Worm (Caenorhabditis elegans): ENCODE measurements around the gene F42C5.9.

F42C5.9 gene

DNA sequence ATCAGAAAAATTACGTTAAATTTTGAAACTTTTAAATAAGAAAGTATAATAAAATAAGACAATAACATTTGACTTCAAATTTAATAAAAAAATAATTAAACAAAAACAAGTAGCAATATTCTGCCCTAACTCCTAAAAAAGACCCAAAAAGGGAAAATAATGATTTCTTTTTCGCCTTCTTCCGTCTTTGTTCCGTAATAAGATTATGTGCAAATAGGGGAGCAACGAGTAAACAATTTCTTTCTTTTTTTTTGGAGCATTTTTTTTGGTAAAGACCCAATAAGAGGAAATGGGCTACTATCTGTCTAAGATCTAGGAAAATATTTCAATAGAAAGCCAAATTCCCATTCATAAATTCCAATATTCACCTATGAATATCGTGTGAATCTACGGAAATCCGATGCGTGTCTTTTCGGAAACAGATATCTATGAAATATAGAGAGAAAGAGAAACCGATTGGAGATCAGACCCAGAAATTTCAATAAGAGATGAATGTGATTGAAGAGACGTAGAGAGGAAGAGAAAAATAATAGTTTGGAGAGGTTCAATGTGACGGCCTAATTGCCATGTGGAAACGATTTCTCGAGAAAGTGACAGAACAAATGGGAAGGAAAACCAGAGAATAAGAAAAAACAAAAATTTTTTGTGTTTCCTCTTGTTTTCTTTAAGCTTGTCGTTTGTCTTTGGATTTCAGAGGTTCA is 1.1 kb upstream of the F42C5.9 start:
- TF ChIP-seq ztf-11 (tag; optimal IDR thresholded peaks at IDR 0.05) (no peak), pha-4 (tag; optimal IDR thresholded peaks at IDR 0.05) (no peak), elt-1 (tag; optimal IDR thresholded peaks at IDR 0.05; ENCODE audit: borderline replicate concordance, insufficient read depth) (peak; percentile 51), lin-32 (GFP tag; optimal IDR thresholded peaks at IDR 0.05) (no peak), elt-3 (tag; optimal IDR thresholded peaks at IDR 0.05) (no peak), zip-8 (tag; optimal IDR thresholded peaks at IDR 0.05) (no peak), lin-13 (tag; optimal IDR thresholded peaks at IDR 0.05) (no peak), unc-62 (GFP tag; optimal IDR thresholded peaks at IDR 0.05) (peak; percentile 63), lsy-2 (tag; optimal IDR thresholded peaks at IDR 0.05) (no peak), ces-1 (GFP tag; optimal IDR thresholded peaks at IDR 0.05) (peak; percentile 83), nhr-237 (tag; optimal IDR thresholded peaks at IDR 0.05) (no peak), cnd-1 (tag; optimal IDR thresholded peaks at IDR 0.05) (no peak), tbx-8 (GFP tag; optimal IDR thresholded peaks at IDR 0.05) (no peak), unc-39 (tag; optimal IDR thresholded peaks at IDR 0.05) (no peak)

ce11 chrIV:7313962-7314361 is 2.9 kb downstream of the F42C5.9 start:
- TF ChIP-seq snpc-4 (tag; optimal IDR thresholded peaks at IDR 0.05) = no peak
- TF ChIP-seq mep-1 (tag; optimal IDR thresholded peaks at IDR 0.05) = peak; percentile 76
- peak; percentile 14 for TF ChIP-seq sptf-1 (tag; optimal IDR thresholded peaks at IDR 0.05)
- no peak for TF ChIP-seq ham-2 (GFP tag; optimal IDR thresholded peaks at IDR 0.05)
- TF ChIP-seq nhr-28 (tag; optimal IDR thresholded peaks at IDR 0.05) = no peak
- peak; percentile 33 for TF ChIP-seq lin-13 (tag; optimal IDR thresholded peaks at IDR 0.05)
- TF ChIP-seq zip-8 (tag; optimal IDR thresholded peaks at IDR 0.05) = no peak
- TF ChIP-seq elt-1 (tag; optimal IDR thresholded peaks at IDR 0.05; ENCODE audit: borderline replicate concordance, insufficient read depth) = no peak
- peak; percentile 59 for TF ChIP-seq hlh-1 (tag; optimal IDR thresholded peaks at IDR 0.05)
- no peak for TF ChIP-seq elt-3 (tag; optimal IDR thresholded peaks at IDR 0.05)
- peak; percentile 50 for TF ChIP-seq lsy-2 (tag; optimal IDR thresholded peaks at IDR 0.05)
- no peak for TF ChIP-seq nhr-76 (tag; optimal IDR thresholded peaks at IDR 0.05)
- no peak for TF ChIP-seq flh-1 (GFP tag; optimal IDR thresholded peaks at IDR 0.05)
- TF ChIP-seq ceh-43 (GFP tag; optimal IDR thresholded peaks at IDR 0.05) = no peak
- no peak for TF ChIP-seq unc-120 (tag; optimal IDR thresholded peaks at IDR 0.05; ENCODE audit: poor library complexity, severe bottlenecking)
- no peak for TF ChIP-seq nhr-2 (tag; optimal IDR thresholded peaks at IDR 0.05)
- peak; percentile 9 for TF ChIP-seq ces-1 (GFP tag; optimal IDR thresholded peaks at IDR 0.05)
- no peak for TF ChIP-seq lin-32 (GFP tag; optimal IDR thresholded peaks at IDR 0.05)
- peak; percentile 49 for TF ChIP-seq pha-4 (tag; optimal IDR thresholded peaks at IDR 0.05)
- TF ChIP-seq bed-3 (GFP tag; optimal IDR thresholded peaks at IDR 0.05) = no peak
- peak; percentile 32 for TF ChIP-seq nhr-237 (tag; optimal IDR thresholded peaks at IDR 0.05)

- TF ChIP-seq nhr-28 (tag; optimal IDR thresholded peaks at IDR 0.05) (no peak), ham-2 (GFP tag; optimal IDR thresholded peaks at IDR 0.05) (no peak), mep-1 (tag; optimal IDR thresholded peaks at IDR 0.05) (no peak)
These were observed 3.4 kb downstream of the F42C5.9 start, which contains the start of gene rps-8 for ce11 chrIV:7313397-7313910. TSS of gene rps-8 (minus strand) at chrIV:7313860.

DNA sequence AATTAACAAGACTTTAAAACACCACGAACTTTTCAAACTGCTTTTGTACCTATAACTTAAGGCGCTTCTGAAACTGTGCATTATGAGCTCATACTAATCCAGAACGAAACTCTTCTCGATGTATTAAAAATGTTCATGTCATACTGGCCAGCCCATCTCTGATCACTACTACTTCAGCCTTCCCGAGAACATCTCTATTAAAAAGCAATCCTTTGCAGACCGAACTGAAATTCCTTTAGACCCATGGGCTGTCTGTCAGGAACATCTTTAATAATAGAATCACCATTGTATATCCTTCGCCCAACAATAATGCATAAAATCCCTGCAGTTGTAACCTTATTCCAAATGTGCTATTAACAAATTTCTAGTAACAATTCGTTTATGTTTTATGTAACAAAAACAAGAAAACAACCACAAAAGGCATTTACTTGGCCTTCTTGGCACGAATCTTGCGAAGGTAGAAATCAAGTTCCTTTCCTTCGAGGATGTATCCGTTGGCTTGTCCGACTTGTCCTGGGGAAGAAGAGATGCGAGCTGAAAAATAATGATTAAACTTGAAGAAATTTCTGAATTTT is 4.2 kb downstream of the F42C5.9 start:
- TF ChIP-seq lin-32 (GFP tag; optimal IDR thresholded peaks at IDR 0.05) (no peak), elt-3 (tag; optimal IDR thresholded peaks at IDR 0.05) (no peak), nhr-28 (tag; optimal IDR thresholded peaks at IDR 0.05) (no peak), unc-39 (tag; optimal IDR thresholded peaks at IDR 0.05) (no peak), M03D4.4 (tag; optimal IDR thresholded peaks at IDR 0.05) (no peak), blmp-1 (tag; optimal IDR thresholded peaks at IDR 0.05) (no peak), mab-5 (tag; optimal IDR thresholded peaks at IDR 0.05) (no peak), bed-3 (GFP tag; optimal IDR thresholded peaks at IDR 0.05) (no peak), ztf-11 (tag; optimal IDR thresholded peaks at IDR 0.05) (no peak), elt-1 (tag; optimal IDR thresholded peaks at IDR 0.05; ENCODE audit: borderline replicate concordance, insufficient read depth) (no peak), cnd-1 (tag; optimal IDR thresholded peaks at IDR 0.05) (no peak), flh-1 (GFP tag; optimal IDR thresholded peaks at IDR 0.05) (no peak), unc-120 (tag; optimal IDR thresholded peaks at IDR 0.05; ENCODE audit: poor library complexity, severe bottlenecking) (no peak), mls-2 (tag; optimal IDR thresholded peaks at IDR 0.05) (no peak), nhr-237 (tag; optimal IDR thresholded peaks at IDR 0.05) (no peak), hlh-1 (tag; optimal IDR thresholded peaks at IDR 0.05) (no peak), ces-1 (GFP tag; optimal IDR thresholded peaks at IDR 0.05) (no peak)

All from whole organism, mixed stage, embryonic.